Worm (Caenorhabditis elegans) whole organism, L3 larva: ENCODE data around the gene ncr-2.

Experiments
- elt-1 ChIP-seq: fragments of 150-350 bp; optimal IDR thresholded peaks from 2 replicates; lab custom pipeline; 2014; ENCODE audit warnings: missing biosample characterization, missing genetic modification characterization
- fos-1 ChIP-seq: fragments of 150-350 bp; optimal IDR thresholded peaks from 2 replicates; lab custom pipeline; 2014; ENCODE audit warnings: missing biosample characterization, missing genetic modification characterization
- lin-15B ChIP-seq: fragments of 150-350 bp; optimal IDR thresholded peaks from 2 replicates; lab custom pipeline; 2014; ENCODE audit warnings: missing biosample characterization, missing genetic modification characterization
- lin-39 ChIP-seq: fragments of 150-350 bp; optimal IDR thresholded peaks from 2 replicates; lab custom pipeline; 2018; ENCODE audit warnings: missing biosample characterization, missing genetic modification reagents, missing genetic modification characterization
- mdl-1 ChIP-seq: fragments of 150-350 bp; optimal IDR thresholded peaks from 2 replicates; lab custom pipeline; 2014; ENCODE audit warnings: missing biosample characterization, missing genetic modification characterization
- nhr-12 ChIP-seq: fragments of 150-350 bp; optimal IDR thresholded peaks from 2 replicates; lab custom pipeline; 2014; ENCODE audit warnings: missing biosample characterization, missing genetic modification characterization
- nhr-23 ChIP-seq: fragments of 150-350 bp; optimal IDR thresholded peaks from 2 replicates; lab custom pipeline; 2014; ENCODE audit warnings: missing biosample characterization, missing genetic modification reagents, missing genetic modification characterization
- nhr-76 ChIP-seq: fragments of 150-350 bp; sonication (generic microtip); optimal IDR thresholded peaks from 5 replicates; lab custom pipeline; 2014; ENCODE audit warnings: missing biosample characterization, missing genetic modification characterization
- nhr-77 ChIP-seq: fragments of 150-350 bp; optimal IDR thresholded peaks from 2 replicates; lab custom pipeline; 2014; ENCODE audit warnings: missing biosample characterization, missing genetic modification characterization
- pha-4 ChIP-seq: fragments of 150-350 bp; optimal IDR thresholded peaks from 2 replicates; lab custom pipeline; 2014; ENCODE audit warnings: missing biosample characterization, missing genetic modification reagents, missing genetic modification characterization
- snpc-4 ChIP-seq: fragments of 150-350 bp; optimal IDR thresholded peaks from 2 replicates; lab custom pipeline; 2014; ENCODE audit warnings: missing biosample characterization, missing genetic modification characterization
- zag-1 ChIP-seq: fragments of 150-350 bp; optimal IDR thresholded peaks from 2 replicates; lab custom pipeline; 2014; ENCODE audit warnings: missing biosample characterization, missing genetic modification characterization
- ztf-11 ChIP-seq: fragments of 150-350 bp; optimal IDR thresholded peaks from 2 replicates; lab custom pipeline; 2014; ENCODE audit warnings: missing biosample characterization, missing genetic modification characterization

DNA sequence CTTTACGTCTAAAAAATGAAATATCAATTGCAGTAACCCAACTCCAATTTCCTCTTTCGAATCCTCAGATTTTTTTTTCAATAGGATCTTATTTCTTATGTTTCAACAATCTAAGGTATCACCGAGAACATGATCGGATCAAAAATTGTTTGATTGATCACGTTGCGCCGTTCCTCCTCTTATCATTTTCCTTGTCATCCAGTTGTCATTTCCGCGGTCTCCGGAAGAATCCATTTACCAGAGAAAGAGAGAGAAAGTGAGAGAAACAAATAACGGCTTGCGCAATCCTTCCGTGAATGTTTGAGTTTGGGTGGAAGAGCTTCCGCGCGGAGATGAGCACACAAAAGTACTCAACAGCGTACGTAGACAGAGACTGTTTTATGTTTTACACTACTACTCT, 35.1 kb downstream of the ncr-2 start:
- TF ChIP-seq mdl-1 (tag; lab: Kevin White, UChicago) = no peak
- no peak for TF ChIP-seq nhr-77
- no peak for TF ChIP-seq lin-15B
- TF ChIP-seq elt-1 = no peak
- TF ChIP-seq nhr-23 = no peak
- no peak for TF ChIP-seq fos-1 (tag; lab: Kevin White, UChicago)
- TF ChIP-seq ztf-11 (tag; lab: Kevin White, UChicago) = no peak
- TF ChIP-seq lin-39 (tag; lab: Kevin White, UChicago) = no peak
- TF ChIP-seq snpc-4 (tag; lab: Kevin White, UChicago) = no peak
- no peak for TF ChIP-seq pha-4 (tag; lab: Kevin White, UChicago)
- no peak for TF ChIP-seq nhr-76 (tag; lab: Kevin White, UChicago)
- TF ChIP-seq zag-1 = no peak
- no peak for TF ChIP-seq nhr-12 (tag; lab: Kevin White, UChicago)
